Fruit fly (Drosophila melanogaster): Measurements from ENCODE around the gene loh.
A peak's percentile ranks its signal among the peaks of the same experiment; 100 is the strongest.

Gene loh

DNA sequence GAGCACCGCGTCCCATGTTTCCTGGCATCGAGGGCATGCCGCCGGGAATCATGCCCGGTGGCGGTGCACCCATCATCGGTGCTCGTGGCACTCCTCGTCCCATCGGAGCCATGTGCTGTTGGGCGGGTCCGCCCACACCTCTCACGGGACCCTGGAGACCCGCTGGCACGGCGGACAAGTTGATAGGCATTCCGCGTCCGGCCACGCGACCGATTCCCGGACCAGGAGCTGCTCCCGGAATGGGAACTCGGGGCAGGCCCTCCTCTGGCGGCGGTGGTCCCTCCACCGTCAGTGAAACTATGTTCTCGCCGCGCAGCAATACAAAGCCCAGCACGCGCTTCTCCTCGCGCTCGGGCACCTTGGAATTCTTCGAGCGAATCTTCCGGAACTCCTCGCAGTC, 16.7 kb upstream of the loh start:
- TF ChIP-seq CG8478 (optimal IDR thresholded peaks at IDR 0.05) (no peak), CTCF (optimal IDR thresholded peaks at IDR 0.05) (no peak)

dm6 chr2L:10426534-10427048, 15.7 kb upstream of the loh start, which contains the start of the genes SmB and KdelR:
TSS of gene SmB (minus strand) at chr2L:10426627.
TSS of gene KdelR (plus strand) at chr2L:10426887.
- no peak for TF ChIP-seq CG8478 (optimal IDR thresholded peaks at IDR 0.05)
- no peak for TF ChIP-seq CTCF (optimal IDR thresholded peaks at IDR 0.05)

- TF ChIP-seq CTCF (optimal IDR thresholded peaks at IDR 0.05): no peak
- TF ChIP-seq CG8478 (optimal IDR thresholded peaks at IDR 0.05): no peak
Measured at dm6 chr2L:10428528-10428927, 13.8 kb upstream of the loh start, which contains the start of gene CG5188. TSS of gene CG5188 (plus strand) at chr2L:10428829.

DNA sequence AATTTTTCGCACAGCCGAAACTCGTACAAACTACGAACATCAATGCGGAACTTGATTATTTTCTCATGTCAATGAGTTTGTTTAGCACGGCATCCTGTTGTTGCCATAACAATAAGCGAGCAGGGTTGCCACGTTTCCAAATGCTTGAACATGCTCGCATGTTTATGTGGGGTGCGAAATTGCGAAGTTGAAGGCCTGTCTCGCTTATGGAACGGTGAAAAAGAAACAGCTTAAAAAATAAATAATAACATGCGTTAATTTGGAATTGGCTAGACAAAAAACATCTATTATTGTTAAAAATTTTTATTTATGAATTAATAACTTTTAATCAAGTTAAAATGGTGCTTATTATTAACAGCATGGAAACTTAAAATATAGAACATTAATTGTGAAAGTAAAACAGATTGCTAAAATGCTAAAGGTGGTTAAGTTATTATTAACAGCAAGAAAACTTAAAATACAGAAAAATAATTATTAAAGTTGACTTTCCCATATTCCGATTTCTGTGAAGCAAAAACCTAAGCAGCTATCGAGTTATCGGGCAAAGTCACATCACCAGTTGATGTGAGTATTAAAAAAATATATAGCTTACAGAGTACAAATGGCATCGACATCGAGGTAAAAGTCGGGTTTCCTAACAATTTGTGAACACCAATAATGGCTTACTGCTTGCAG, 11.4 kb upstream of the loh start, which contains the start of the genes Bug22 and TfIIB:
Gene Bug22, minus strand, starts transcription at position 117 of the 675 bp plus-strand sequence.
Gene TfIIB, plus strand, starts transcription at position 537 of the 675 bp plus-strand sequence.
- TF ChIP-seq CTCF (optimal IDR thresholded peaks at IDR 0.05) (no peak), CG8478 (optimal IDR thresholded peaks at IDR 0.05) (no peak)

- TF ChIP-seq CTCF (optimal IDR thresholded peaks at IDR 0.05) (no peak), CG8478 (optimal IDR thresholded peaks at IDR 0.05) (no peak)
Measured at dm6 chr2L:10435606-10436160, 6.7 kb upstream of the loh start, which contains the start of the genes TBC1D16 and holn1. TSS of gene TBC1D16 (minus strand) at chr2L:10435656. TSS of gene holn1 (plus strand) at chr2L:10435995.

DNA sequence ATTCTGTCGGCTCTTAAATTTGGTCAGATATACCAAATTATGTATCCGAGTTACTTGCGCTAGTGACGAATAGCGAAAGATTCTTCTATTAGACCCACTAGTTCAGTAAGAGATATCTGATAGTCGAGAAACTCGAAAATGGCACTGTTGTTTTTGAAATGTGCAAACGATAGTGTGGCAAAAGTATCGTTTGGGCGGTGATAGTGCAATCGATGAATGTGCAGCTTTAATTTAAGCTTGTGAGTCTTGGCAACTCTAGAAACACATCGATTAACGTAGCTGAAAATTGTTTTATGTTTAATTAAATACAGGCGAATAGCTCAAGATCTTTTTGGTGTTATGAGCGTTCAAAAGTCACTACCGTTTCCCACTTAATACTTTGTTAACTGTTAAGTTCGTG, 5.0 kb upstream of the loh start, which contains the start of gene STUB1:
Gene STUB1, plus strand, starts transcription at position 232 of the 400 bp plus-strand sequence.
- TF ChIP-seq CG8478 (optimal IDR thresholded peaks at IDR 0.05) (no peak), CTCF (optimal IDR thresholded peaks at IDR 0.05) (no peak)

dm6 chr2L:10439174-10439573, 3.2 kb upstream of the loh start, which contains the start of gene Nse4:
TSS of gene Nse4 (plus strand) at chr2L:10439440.
- TF ChIP-seq CG8478 (optimal IDR thresholded peaks at IDR 0.05): no peak
- no peak for TF ChIP-seq CTCF (optimal IDR thresholded peaks at IDR 0.05)

- no peak for TF ChIP-seq CTCF (optimal IDR thresholded peaks at IDR 0.05)
Measured at dm6 chr2L:10452296-10452695, 10.0 kb downstream of the loh start, which contains the start of gene ppk10. TSS of gene ppk10 (minus strand) at chr2L:10452396.

DNA sequence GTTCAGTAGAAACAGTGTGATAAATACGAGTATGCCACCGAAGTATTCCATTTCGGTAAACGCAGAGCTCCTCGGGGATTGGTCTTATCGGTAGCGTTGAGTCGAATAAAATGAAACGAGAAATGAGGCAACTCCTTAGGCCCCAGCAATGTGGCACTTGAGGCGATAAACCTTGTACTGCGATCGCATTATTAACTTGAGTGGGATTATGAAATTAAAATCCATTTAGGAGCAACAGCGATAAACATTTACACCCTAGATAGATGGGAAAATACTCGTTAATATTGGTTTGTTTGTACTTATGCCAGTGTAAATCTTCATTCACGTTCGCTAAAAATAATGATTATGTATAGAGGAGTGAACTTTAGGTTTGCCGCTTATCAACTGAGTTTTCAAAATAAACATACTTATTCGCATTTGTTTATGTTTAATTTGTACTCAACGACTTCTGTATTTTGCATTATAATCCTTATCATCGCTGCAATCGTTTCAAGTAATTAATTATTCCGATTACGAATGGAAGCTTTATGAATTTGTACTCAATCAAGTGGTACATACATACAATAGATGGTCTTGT, 13.7 kb downstream of the loh start:
- TF ChIP-seq CG8478 (optimal IDR thresholded peaks at IDR 0.05): no peak
- no peak for TF ChIP-seq CTCF (optimal IDR thresholded peaks at IDR 0.05)

- TF ChIP-seq CG8478 (optimal IDR thresholded peaks at IDR 0.05) (no peak), CTCF (optimal IDR thresholded peaks at IDR 0.05) (no peak)
Measured at dm6 chr2L:10457191-10457899, 15.0 kb downstream of the loh start, which contains the start of the genes LManI and LManII. TSS of gene LManI (minus strand) at chr2L:10457241. TSS of gene LManII (plus strand) at chr2L:10457658.

- peak; percentile 81 to 83 for TF ChIP-seq CTCF (optimal IDR thresholded peaks at IDR 0.05)
- TF ChIP-seq CG8478 (optimal IDR thresholded peaks at IDR 0.05): no peak
Measured at dm6 chr2L:10458979-10459378, 16.6 kb downstream of the loh start.

- no peak for TF ChIP-seq CTCF (optimal IDR thresholded peaks at IDR 0.05)
- TF ChIP-seq CG8478 (optimal IDR thresholded peaks at IDR 0.05): no peak
Measured at dm6 chr2L:10466865-10467270, 24.5 kb downstream of the loh start.

- TF ChIP-seq CTCF (optimal IDR thresholded peaks at IDR 0.05) (no peak), CG8478 (optimal IDR thresholded peaks at IDR 0.05) (no peak)
Measured at dm6 chr2L:10468388-10468787, 26.1 kb downstream of the loh start.

dm6 chr2L:10468978-10469377, 26.6 kb downstream of the loh start:
- TF ChIP-seq CTCF (optimal IDR thresholded peaks at IDR 0.05) (no peak), CG8478 (optimal IDR thresholded peaks at IDR 0.05) (no peak)

DNA sequence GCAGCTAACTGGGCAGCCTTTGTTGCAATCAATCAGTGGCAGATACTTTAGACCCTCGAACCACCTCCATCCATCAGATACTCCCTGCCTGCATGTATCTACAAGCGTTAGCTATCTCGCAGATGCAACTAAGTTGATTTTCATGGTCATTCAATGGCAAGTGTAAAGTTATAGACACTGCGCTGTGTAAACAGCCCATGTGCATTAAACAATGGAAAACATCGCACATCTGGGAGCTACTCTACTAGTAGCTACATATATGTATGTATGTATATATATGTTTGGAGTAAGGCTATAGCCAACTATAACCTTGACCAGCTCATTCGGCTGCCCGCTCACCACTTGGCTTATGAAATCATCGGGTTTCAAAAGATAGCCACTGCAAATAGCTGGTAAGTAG, 27.9 kb downstream of the loh start:
- no peak for TF ChIP-seq CTCF (optimal IDR thresholded peaks at IDR 0.05)
- TF ChIP-seq CG8478 (optimal IDR thresholded peaks at IDR 0.05): no peak

Measured in S2 (cell line).